Fruit fly (Drosophila melanogaster) whole organism, embryonic: ENCODE results near the gene SoxN.

Source experiments
- B-H2 ChIP-seq: fragments of 200-800 bp; sonication (Bioruptor generic); optimal IDR thresholded peaks from 2 replicates; lab custom pipeline; 2018; ENCODE audit warnings: missing biosample characterization, mild to moderate bottlenecking, missing genetic modification characterization
- BEAF-32 ChIP-seq: fragments of 200-800 bp; sonication (Bioruptor generic); optimal IDR thresholded peaks from 3 replicates; lab custom pipeline; 2017; ENCODE audit warnings: missing biosample characterization, missing genetic modification characterization, mild to moderate bottlenecking, moderate library complexity, missing genetic modification reagents
- C15 ChIP-seq: fragments of 200-800 bp; sonication (Bioruptor generic); IDR thresholded peaks from 3 replicates; pipeline ENCODE4 v1.3.6; 2022; ENCODE audit warnings: missing biosample characterization, missing genetic modification characterization
- CG10267 ChIP-seq: fragments of 200-800 bp; sonication (Bioruptor generic); optimal IDR thresholded peaks from 2 replicates; lab custom pipeline; 2018; ENCODE audit warnings: missing biosample characterization, mild to moderate bottlenecking, missing genetic modification characterization, moderate library complexity
- CG12155 ChIP-seq: fragments of 200-800 bp; sonication (Bioruptor generic); optimal IDR thresholded peaks from 3 replicates; lab custom pipeline; 2016; ENCODE audit warnings: missing biosample characterization, missing genetic modification characterization
- CG12299 ChIP-seq: fragments of 200-800 bp; sonication (Bioruptor generic); optimal IDR thresholded peaks from 2 replicates; lab custom pipeline; 2018; ENCODE audit warnings: missing biosample characterization, mild to moderate bottlenecking, missing genetic modification characterization
- CG13424 ChIP-seq: fragments of 200-800 bp; sonication (Bioruptor generic); optimal IDR thresholded peaks from 2 replicates; lab custom pipeline; 2019; ENCODE audit warnings: missing biosample characterization, mild to moderate bottlenecking, missing genetic modification characterization, moderate library complexity
- CG17912 ChIP-seq: fragments of 200-800 bp; sonication (Bioruptor generic); optimal IDR thresholded peaks from 2 replicates; lab custom pipeline; 2018; ENCODE audit warnings: missing biosample characterization, mild to moderate bottlenecking, missing genetic modification characterization
- CG18262 ChIP-seq: fragments of 200-800 bp; optimal IDR thresholded peaks from 3 replicates; lab custom pipeline; 2019; ENCODE audit warnings: missing biosample characterization, mild to moderate bottlenecking, missing genetic modification characterization, moderate library complexity
- CG31224 ChIP-seq: fragments of 200-800 bp; sonication (Bioruptor generic); IDR thresholded peaks from 2 replicates; pipeline ENCODE4 v1.3.6; 2022; ENCODE audit warnings: missing biosample characterization, missing genetic modification characterization
- CG43689 ChIP-seq: fragments of 200-800 bp; sonication (Bioruptor generic); IDR thresholded peaks from 2 replicates; pipeline ENCODE4 v1.3.6; 2022; ENCODE audit warnings: missing biosample characterization, missing genetic modification characterization
- CG4404 ChIP-seq: fragments of 200-800 bp; sonication (Bioruptor generic); IDR thresholded peaks from 2 replicates; pipeline ENCODE4 v1.3.6; 2022; ENCODE audit warnings: missing biosample characterization, missing genetic modification characterization
- CG4707 ChIP-seq: fragments of 200-800 bp; sonication (Bioruptor generic); optimal IDR thresholded peaks from 2 replicates; lab custom pipeline; 2018; ENCODE audit warnings: missing biosample characterization, mild to moderate bottlenecking, missing genetic modification characterization, moderate library complexity
- CG4820 ChIP-seq: fragments of 200-800 bp; sonication (Bioruptor generic); optimal IDR thresholded peaks from 3 replicates; lab custom pipeline; 2016; ENCODE audit warnings: missing biosample characterization, missing genetic modification characterization
- CG6254 ChIP-seq: fragments of 200-800 bp; sonication (Bioruptor generic); optimal IDR thresholded peaks from 3 replicates; lab custom pipeline; 2017; ENCODE audit warnings: mild to moderate bottlenecking, missing biosample characterization, missing genetic modification reagents, missing genetic modification characterization
- CG6813 ChIP-seq: fragments of 200-800 bp; sonication (Bioruptor generic); optimal IDR thresholded peaks from 2 replicates; lab custom pipeline; 2017; ENCODE audit warnings: missing biosample characterization, missing genetic modification characterization, mild to moderate bottlenecking, moderate library complexity, missing genetic modification reagents
- CG8359 ChIP-seq: fragments of 200-800 bp; sonication (Bioruptor generic); optimal IDR thresholded peaks from 2 replicates; lab custom pipeline; 2017; ENCODE audit warnings: missing biosample characterization, mild to moderate bottlenecking, missing genetic modification characterization, borderline replicate concordance
- CG8478 ChIP-seq: fragments of >200 bp; optimal IDR thresholded peaks from 2 replicates; lab custom pipeline; 2018
- D ChIP-seq, 2 experiments: fragments of 200-800 bp in 1 of 2; fragments of >200 bp in 1 of 2; sonication (Bioruptor generic) in 1 of 2; optimal IDR thresholded peaks; 2 replicates in 1 of 2; 3 replicates in 1 of 2; lab custom pipeline; 2017; ENCODE audit warnings: mild to moderate bottlenecking in 1 of 2, missing biosample characterization in 1 of 2, missing genetic modification characterization in 1 of 2, missing genetic modification reagents in 1 of 2
- Dad ChIP-seq: fragments of 200-800 bp; sonication (Bioruptor generic); optimal IDR thresholded peaks from 3 replicates; lab custom pipeline; 2016; ENCODE audit warnings: missing biosample characterization, missing genetic modification characterization
- Dp ChIP-seq: fragments of 200-800 bp; sonication (Bioruptor generic); optimal IDR thresholded peaks from 2 replicates; lab custom pipeline; 2018; ENCODE audit warnings: missing biosample characterization, mild to moderate bottlenecking, missing genetic modification characterization, moderate library complexity
- Hmr ChIP-seq: fragments of 200-800 bp; sonication (Bioruptor generic); optimal IDR thresholded peaks from 3 replicates; lab custom pipeline; 2017; ENCODE audit warnings: mild to moderate bottlenecking, missing biosample characterization, missing genetic modification reagents, missing genetic modification characterization
- Kr ChIP-seq: fragments of 200-800 bp; sonication (Bioruptor generic); optimal IDR thresholded peaks from 2 replicates; lab custom pipeline; 2017; ENCODE audit warnings: missing biosample characterization, mild to moderate bottlenecking, missing genetic modification characterization
- MTF-1 ChIP-seq: fragments of 200-800 bp; sonication (Bioruptor generic); optimal IDR thresholded peaks from 2 replicates; lab custom pipeline; 2018; ENCODE audit warnings: missing biosample characterization, mild to moderate bottlenecking, missing genetic modification characterization, borderline replicate concordance
- NC2β ChIP-seq: fragments of 200-800 bp; sonication (Bioruptor generic); optimal IDR thresholded peaks from 2 replicates; lab custom pipeline; 2016; ENCODE audit warnings: missing biosample characterization, missing genetic modification characterization
- Nf-YC ChIP-seq: fragments of 200-800 bp; optimal IDR thresholded peaks from 3 replicates; lab custom pipeline; 2019; ENCODE audit warnings: missing biosample characterization, mild to moderate bottlenecking, missing genetic modification characterization, moderate library complexity
- Rfx ChIP-seq: fragments of 200-800 bp; sonication (Bioruptor generic); IDR thresholded peaks from 2 replicates; pipeline ENCODE4 v1.3.6; 2022; ENCODE audit warnings: missing biosample characterization, missing genetic modification characterization
- Scr ChIP-seq: fragments of 200-800 bp; sonication (Bioruptor generic); IDR thresholded peaks from 2 replicates; pipeline ENCODE4 v1.3.6; 2022; ENCODE audit warnings: missing biosample characterization, missing genetic modification characterization; ENCODE audit not compliant: partially characterized antibody
- Stat92E ChIP-seq, 3 experiments: fragments of >200 bp in 2 of 3; fragments of 200-800 bp in 1 of 3; sonication (Bioruptor generic) in 1 of 3; optimal IDR thresholded peaks; 2 replicates each; lab custom pipeline; 2017 to 2019; ENCODE audit warnings: missing biosample characterization in 3 of 3, missing genetic modification characterization in 3 of 3, mild to moderate bottlenecking in 1 of 3, moderate library complexity in 1 of 3
- Tbp ChIP-seq: fragments of >200 bp; optimal IDR thresholded peaks from 2 replicates; lab custom pipeline; 2018; ENCODE audit warnings: missing biosample characterization, missing genetic modification characterization
- ase ChIP-seq: fragments of 200-800 bp; sonication (Bioruptor generic); IDR thresholded peaks from 3 replicates; pipeline ENCODE4 v1.3.6; 2022; ENCODE audit warnings: missing biosample characterization, missing genetic modification characterization
- bowl ChIP-seq: fragments of 200-800 bp; sonication (Bioruptor generic); IDR thresholded peaks from 2 replicates; pipeline ENCODE4 v1.3.6; 2022; ENCODE audit warnings: missing biosample characterization, missing genetic modification characterization
- cas ChIP-seq: fragments of 200-800 bp; sonication (Bioruptor generic); IDR thresholded peaks from 2 replicates; pipeline ENCODE4 v1.3.6; 2022; ENCODE audit warnings: missing biosample characterization, missing genetic modification characterization
- en ChIP-seq: fragments of 200-800 bp; sonication (Bioruptor generic); optimal IDR thresholded peaks from 2 replicates; lab custom pipeline; 2016; ENCODE audit warnings: missing biosample characterization, missing genetic modification characterization
- fd3F ChIP-seq: fragments of 200-800 bp; sonication (Bioruptor generic); optimal IDR thresholded peaks from 2 replicates; lab custom pipeline; 2018; ENCODE audit warnings: missing biosample characterization, mild to moderate bottlenecking, missing genetic modification characterization, moderate library complexity
- gcm ChIP-seq: fragments of 200-800 bp; sonication (Bioruptor generic); optimal IDR thresholded peaks from 2 replicates; lab custom pipeline; 2019; ENCODE audit warnings: missing biosample characterization, mild to moderate bottlenecking, missing genetic modification characterization, moderate library complexity
- gsb-n ChIP-seq: fragments of 200-800 bp; sonication (Bioruptor generic); optimal IDR thresholded peaks from 3 replicates; lab custom pipeline; 2018; ENCODE audit warnings: missing biosample characterization, mild to moderate bottlenecking, missing genetic modification characterization
- her ChIP-seq: fragments of 200-800 bp; sonication (Bioruptor generic); optimal IDR thresholded peaks from 2 replicates; lab custom pipeline; 2016; ENCODE audit warnings: missing biosample characterization, missing genetic modification characterization
- jing ChIP-seq: fragments of 200-800 bp; sonication (Bioruptor generic); optimal IDR thresholded peaks from 2 replicates; lab custom pipeline; 2018; ENCODE audit warnings: missing biosample characterization, mild to moderate bottlenecking, missing genetic modification characterization
- lab ChIP-seq: fragments of 200-800 bp; sonication (Bioruptor generic); optimal IDR thresholded peaks from 3 replicates; lab custom pipeline; 2017; ENCODE audit warnings: missing biosample characterization, missing genetic modification characterization, mild to moderate bottlenecking, moderate library complexity, missing genetic modification reagents
- lbe ChIP-seq: fragments of 200-800 bp; sonication (Bioruptor generic); optimal IDR thresholded peaks from 2 replicates; lab custom pipeline; 2016; ENCODE audit warnings: missing biosample characterization, mild to moderate bottlenecking, missing genetic modification characterization
- lola ChIP-seq, 3 experiments: fragments of >200 bp in 2 of 3; fragments of 200-800 bp in 1 of 3; sonication (Bioruptor generic) in 1 of 3; optimal IDR thresholded peaks; 2 replicates each; lab custom pipeline; 2017 to 2019; ENCODE audit warnings: missing biosample characterization in 3 of 3, missing genetic modification characterization in 3 of 3, mild to moderate bottlenecking in 1 of 3, moderate library complexity in 1 of 3
- nerfin-2 ChIP-seq: fragments of 200-800 bp; sonication (Bioruptor generic); IDR thresholded peaks from 2 replicates; pipeline ENCODE4 v1.3.6; 2022; ENCODE audit warnings: missing biosample characterization, missing genetic modification characterization; ENCODE audit not compliant: partially characterized antibody
- sima ChIP-seq: fragments of 200-800 bp; sonication (Bioruptor generic); optimal IDR thresholded peaks from 2 replicates; lab custom pipeline; 2016; ENCODE audit warnings: missing biosample characterization, missing genetic modification characterization
- slbo ChIP-seq: fragments of 200-800 bp; sonication (Bioruptor generic); IDR thresholded peaks from 2 replicates; pipeline ENCODE4 v1.3.6; 2022; ENCODE audit warnings: missing biosample characterization, missing genetic modification characterization
- stc ChIP-seq: fragments of 200-800 bp; sonication (Bioruptor generic); IDR thresholded peaks from 2 replicates; pipeline ENCODE4 v1.3.6; 2022; ENCODE audit warnings: missing biosample characterization, missing genetic modification characterization
- vnd ChIP-seq: fragments of 200-800 bp; sonication (Bioruptor generic); IDR thresholded peaks from 3 replicates; pipeline ENCODE4 v1.3.6; 2022; ENCODE audit warnings: missing biosample characterization, missing genetic modification characterization; ENCODE audit not compliant: partially characterized antibody
- yki ChIP-seq: fragments of >200 bp; optimal IDR thresholded peaks from 3 replicates; lab custom pipeline; 2018
- zfh1 ChIP-seq: fragments of 200-800 bp; sonication (Bioruptor generic); IDR thresholded peaks from 3 replicates; pipeline ENCODE4 v1.3.6; 2022; ENCODE audit warnings: missing biosample characterization, missing genetic modification characterization

SoxN gene

dm6 chr2L:8825222-8825869 is at the start of gene SoxN (continued):
- TF ChIP-seq CG13424 (tag; lab: Kevin White, UChicago) (no peak), CG18262 (tag; lab: Kevin White, UChicago) (no peak), her (GFP tag; lab: Kevin White, UChicago) (peak; percentile 37), CG17912 (GFP tag; lab: Kevin White, UChicago) (no peak), jing (peak; percentile 68), zfh1 (GFP tag; lab: Robert Waterston, UW) (no peak), slbo (GFP tag; lab: Robert Waterston, UW) (peak; percentile 32; the same call in 1 of the 2 replicates), CG4820 (GFP tag; lab: Kevin White, UChicago) (no peak), CG4404 (GFP tag; lab: Robert Waterston, UW) (no peak), Tbp (GFP tag; lab: Kevin White, UChicago) (no peak), Scr (peak; percentile 3), en (GFP tag; lab: Kevin White, UChicago) (no peak), nerfin-2 (no peak), D (optimal IDR thresholded peaks at IDR 0.05; lab: Kevin White, UChicago) (peak; percentile 78), D (GFP tag; optimal IDR thresholded peaks at IDR 0.05; lab: Kevin White, UChicago) (no peak), Rfx (GFP tag; lab: Robert Waterston, UW) (no peak), stc (GFP tag; lab: Robert Waterston, UW) (no peak; the same call in 1 of the 2 replicates), Nf-YC (tag; lab: Kevin White, UChicago) (peak; percentile 100), CG4707 (GFP tag; lab: Kevin White, UChicago) (no peak), Kr (no peak), fd3F (GFP tag; lab: Kevin White, UChicago) (no peak), NC2β (no peak), CG6813 (GFP tag; lab: Kevin White, UChicago) (no peak), lola (GFP tag; optimal IDR thresholded peaks at IDR 0.05; lab: Kevin White, UChicago) (no peak), CG31224 (no peak), CG12299 (tag; lab: Kevin White, UChicago) (peak; percentile 33), C15 (no peak), yki (lab: Kevin White, UChicago) (no peak), gcm (GFP tag; lab: Kevin White, UChicago) (peak; percentile 14), gsb-n (tag; lab: Kevin White, UChicago) (peak; percentile 6), B-H2 (GFP tag; lab: Kevin White, UChicago) (no peak), MTF-1 (peak; percentile 11), CG43689 (no peak), cas (GFP tag; lab: Robert Waterston, UW) (no peak), BEAF-32 (GFP tag; lab: Kevin White, UChicago) (no peak), Stat92E (GFP tag; optimal IDR thresholded peaks at IDR 0.05; lab: Kevin White, UChicago) (peak in 1 of 3 experiments; percentile 67), Hmr (GFP tag; lab: Kevin White, UChicago) (no peak), CG8359 (GFP tag; lab: Kevin White, UChicago) (no peak), Dad (GFP tag; lab: Kevin White, UChicago) (no peak), Dp (GFP tag; lab: Kevin White, UChicago) (no peak), lbe (GFP tag; lab: Kevin White, UChicago) (no peak), bowl (GFP tag; lab: Robert Waterston, UW) (no peak), ase (GFP tag; lab: Robert Waterston, UW) (no peak; the same call in 2 of the 3 replicates), CG6254 (no peak), CG10267 (no peak), lab (GFP tag; lab: Kevin White, UChicago) (peak; percentile 33), CG12155 (no peak), vnd (GFP tag; lab: Robert Waterston, UW) (no peak), sima (GFP tag; lab: Kevin White, UChicago) (no peak), CG8478 (lab: Kevin White, UChicago) (peak; percentile 96)
